Fruit fly (Drosophila melanogaster) whole organism, embryonic: ENCODE results near the gene CG8191.

Source experiments
- Abd-B ChIP-seq: fragments of 200-800 bp; sonication (Bioruptor generic); optimal IDR thresholded peaks from 2 replicates; lab custom pipeline; 2018; ENCODE audit warnings: missing biosample characterization, mild to moderate bottlenecking, missing genetic modification characterization, moderate library complexity
- Atf-2 ChIP-seq: fragments of 200-800 bp; sonication (Bioruptor generic); optimal IDR thresholded peaks from 2 replicates; lab custom pipeline; 2016; ENCODE audit warnings: missing biosample characterization, missing genetic modification characterization
- B-H1 ChIP-seq: fragments of 200-800 bp; sonication (Bioruptor generic); IDR thresholded peaks from 3 replicates; pipeline ENCODE4 v1.3.6; 2022; ENCODE audit warnings: missing biosample characterization, missing genetic modification characterization
- Bgb ChIP-seq: fragments of 200-800 bp; sonication (Bioruptor generic); IDR thresholded peaks from 2 replicates; pipeline ENCODE4 v1.3.6; 2022; ENCODE audit warnings: missing biosample characterization, missing genetic modification characterization; ENCODE audit not compliant: partially characterized antibody
- CG10209 ChIP-seq: fragments of 200-800 bp; sonication (Bioruptor generic); optimal IDR thresholded peaks from 3 replicates; lab custom pipeline; 2017; ENCODE audit warnings: missing biosample characterization, mild to moderate bottlenecking, missing genetic modification characterization, missing genetic modification reagents
- CG10565 ChIP-seq: fragments of 200-800 bp; sonication (Bioruptor generic); optimal IDR thresholded peaks from 3 replicates; lab custom pipeline; 2016; ENCODE audit warnings: missing biosample characterization, mild to moderate bottlenecking, missing genetic modification characterization
- CG12155 ChIP-seq: fragments of 200-800 bp; sonication (Bioruptor generic); optimal IDR thresholded peaks from 3 replicates; lab custom pipeline; 2016; ENCODE audit warnings: missing biosample characterization, missing genetic modification characterization
- CG13296 ChIP-seq: fragments of 200-800 bp; sonication (Bioruptor generic); optimal IDR thresholded peaks from 3 replicates; lab custom pipeline; 2018; ENCODE audit warnings: missing biosample characterization, mild to moderate bottlenecking, missing genetic modification characterization
- CG13424 ChIP-seq: fragments of 200-800 bp; sonication (Bioruptor generic); optimal IDR thresholded peaks from 2 replicates; lab custom pipeline; 2019; ENCODE audit warnings: missing biosample characterization, mild to moderate bottlenecking, missing genetic modification characterization, moderate library complexity
- CG15514 ChIP-seq: fragments of 200-800 bp; sonication (Bioruptor generic); optimal IDR thresholded peaks from 3 replicates; lab custom pipeline; 2017; ENCODE audit warnings: missing biosample characterization, missing genetic modification characterization, mild to moderate bottlenecking, moderate library complexity, missing genetic modification reagents
- CG1647 ChIP-seq: fragments of 200-800 bp; sonication (Bioruptor generic); optimal IDR thresholded peaks from 3 replicates; lab custom pipeline; 2016; ENCODE audit warnings: missing biosample characterization, missing genetic modification characterization
- CG16813 ChIP-seq: fragments of 200-800 bp; sonication (Bioruptor generic); IDR thresholded peaks from 3 replicates; pipeline ENCODE4 v1.3.6; 2022; ENCODE audit warnings: missing biosample characterization, missing genetic modification characterization; ENCODE audit not compliant: partially characterized antibody
- CG16863 ChIP-seq: fragments of 200-800 bp; sonication (Bioruptor generic); optimal IDR thresholded peaks from 3 replicates; lab custom pipeline; 2016; ENCODE audit warnings: missing biosample characterization, missing genetic modification characterization
- CG17612 ChIP-seq: fragments of 200-800 bp; sonication (Bioruptor generic); IDR thresholded peaks from 2 replicates; pipeline ENCODE4 v1.3.6; 2022; ENCODE audit warnings: missing biosample characterization, missing genetic modification characterization
- CG18476 ChIP-seq: fragments of 200-800 bp; sonication (Bioruptor generic); optimal IDR thresholded peaks from 2 replicates; lab custom pipeline; 2016; ENCODE audit warnings: missing biosample characterization, mild to moderate bottlenecking, missing genetic modification characterization
- CG2712 ChIP-seq: fragments of 200-800 bp; optimal IDR thresholded peaks from 3 replicates; lab custom pipeline; 2019; ENCODE audit warnings: missing biosample characterization, mild to moderate bottlenecking, missing genetic modification characterization, moderate library complexity
- CG3065 ChIP-seq: fragments of 200-800 bp; sonication (Bioruptor generic); optimal IDR thresholded peaks from 2 replicates; lab custom pipeline; 2016; ENCODE audit warnings: missing biosample characterization, missing genetic modification characterization
- CG3281 ChIP-seq: fragments of 200-800 bp; sonication (Bioruptor generic); optimal IDR thresholded peaks from 3 replicates; lab custom pipeline; 2017; ENCODE audit warnings: missing biosample characterization, mild to moderate bottlenecking, missing genetic modification characterization
- CG33557 ChIP-seq: fragments of 200-800 bp; sonication (Bioruptor generic); optimal IDR thresholded peaks from 2 replicates; lab custom pipeline; 2019; ENCODE audit warnings: missing biosample characterization, mild to moderate bottlenecking, missing genetic modification characterization, moderate library complexity
- CG34224 ChIP-seq: fragments of 200-800 bp; sonication (Bioruptor generic); IDR thresholded peaks from 3 replicates; pipeline ENCODE4 v1.3.6; 2022; ENCODE audit warnings: missing biosample characterization, missing genetic modification characterization; ENCODE audit not compliant: partially characterized antibody
- CG3847 ChIP-seq: fragments of 200-800 bp; sonication (Bioruptor generic); IDR thresholded peaks from 2 replicates; pipeline ENCODE4 v1.3.6; 2022; ENCODE audit warnings: missing biosample characterization, missing genetic modification characterization
- CG7357 ChIP-seq: fragments of 200-800 bp; sonication (Bioruptor generic); IDR thresholded peaks from 3 replicates; pipeline ENCODE4 v1.3.6; 2022; ENCODE audit warnings: missing biosample characterization, missing genetic modification characterization
- CG8089 ChIP-seq: fragments of 200-800 bp; sonication (Bioruptor generic); optimal IDR thresholded peaks from 3 replicates; lab custom pipeline; 2016; ENCODE audit warnings: missing biosample characterization, missing genetic modification characterization
- CG8281 ChIP-seq: fragments of 200-800 bp; sonication (Bioruptor generic); optimal IDR thresholded peaks from 2 replicates; lab custom pipeline; 2018; ENCODE audit warnings: missing biosample characterization, mild to moderate bottlenecking, missing genetic modification characterization, moderate library complexity
- CG8478 ChIP-seq: fragments of >200 bp; optimal IDR thresholded peaks from 2 replicates; lab custom pipeline; 2018
- CG8944 ChIP-seq: fragments of 200-800 bp; sonication (Bioruptor generic); optimal IDR thresholded peaks from 3 replicates; lab custom pipeline; 2016; ENCODE audit warnings: missing biosample characterization, missing genetic modification characterization
- CG9215 ChIP-seq: fragments of 200-800 bp; sonication (Bioruptor generic); IDR thresholded peaks from 2 replicates; pipeline ENCODE4 v1.3.6; 2022; ENCODE audit warnings: missing biosample characterization, missing genetic modification characterization
- D19B ChIP-seq: fragments of 200-800 bp; sonication (Bioruptor generic); optimal IDR thresholded peaks from 2 replicates; lab custom pipeline; 2017; ENCODE audit warnings: missing biosample characterization, mild to moderate bottlenecking, missing genetic modification characterization
- Dbx ChIP-seq: fragments of 200-800 bp; sonication (Bioruptor generic); IDR thresholded peaks from 3 replicates; pipeline ENCODE4 v1.3.6; 2022; ENCODE audit warnings: missing biosample characterization, missing genetic modification characterization
- NC2α ChIP-seq: fragments of 200-800 bp; sonication (Bioruptor generic); optimal IDR thresholded peaks from 2 replicates; lab custom pipeline; 2016; ENCODE audit warnings: missing biosample characterization, missing genetic modification characterization
- NFAT ChIP-seq: fragments of 200-800 bp; sonication (Bioruptor generic); IDR thresholded peaks from 2 replicates; pipeline ENCODE4 v1.3.6; 2022; ENCODE audit warnings: missing biosample characterization, missing genetic modification characterization
- NK7.1 ChIP-seq: fragments of 200-800 bp; sonication (Bioruptor generic); optimal IDR thresholded peaks from 3 replicates; lab custom pipeline; 2016; ENCODE audit warnings: missing biosample characterization, missing genetic modification characterization
- Optix ChIP-seq: fragments of 200-800 bp; sonication (Bioruptor generic); IDR thresholded peaks from 3 replicates; pipeline ENCODE4 v1.3.6; 2022; ENCODE audit warnings: missing biosample characterization, missing genetic modification characterization
- Six4 ChIP-seq: fragments of 200-800 bp; sonication (Bioruptor generic); optimal IDR thresholded peaks from 2 replicates; lab custom pipeline; 2016; ENCODE audit warnings: missing biosample characterization, missing genetic modification characterization
- Sry-δ ChIP-seq: fragments of 200-800 bp; sonication (Bioruptor generic); optimal IDR thresholded peaks from 2 replicates; lab custom pipeline; 2016; ENCODE audit warnings: missing biosample characterization, missing genetic modification characterization
- TFAM ChIP-seq: fragments of 200-800 bp; sonication (Bioruptor generic); optimal IDR thresholded peaks from 2 replicates; lab custom pipeline; 2017; ENCODE audit warnings: missing biosample characterization, missing genetic modification characterization, inconsistent platforms
- Tbp ChIP-seq: fragments of >200 bp; optimal IDR thresholded peaks from 2 replicates; lab custom pipeline; 2018; ENCODE audit warnings: missing biosample characterization, missing genetic modification characterization
- ara ChIP-seq: fragments of 200-800 bp; sonication (Bioruptor generic); IDR thresholded peaks from 2 replicates; pipeline ENCODE4 v1.3.6; 2022; ENCODE audit warnings: missing biosample characterization, missing genetic modification characterization
- cas ChIP-seq: fragments of 200-800 bp; sonication (Bioruptor generic); IDR thresholded peaks from 2 replicates; pipeline ENCODE4 v1.3.6; 2022; ENCODE audit warnings: missing biosample characterization, missing genetic modification characterization
- caup ChIP-seq: fragments of 200-800 bp; sonication (Bioruptor generic); optimal IDR thresholded peaks from 3 replicates; lab custom pipeline; 2017; ENCODE audit warnings: missing biosample characterization, mild to moderate bottlenecking, missing genetic modification characterization, moderate library complexity; ENCODE audit not compliant: severe bottlenecking
- dmrt99B ChIP-seq: fragments of 200-800 bp; sonication (Bioruptor generic); optimal IDR thresholded peaks from 2 replicates; lab custom pipeline; 2018; ENCODE audit warnings: missing biosample characterization, mild to moderate bottlenecking, missing genetic modification characterization, moderate library complexity
- fru ChIP-seq: fragments of >200 bp; optimal IDR thresholded peaks from 2 replicates; lab custom pipeline; 2017
- hkb ChIP-seq, 2 experiments: fragments of 200-800 bp in 1 of 2; fragments of >200 bp in 1 of 2; sonication (Bioruptor generic) in 1 of 2; IDR thresholded peaks in 1 of 2; optimal IDR thresholded peaks in 1 of 2; 2 replicates each; pipeline versions ENCODE4 v1.3.6 to Lab custom; 2017 to 2022; ENCODE audit warnings: missing biosample characterization in 1 of 2, missing genetic modification characterization in 1 of 2
- hth ChIP-seq: fragments of >200 bp; optimal IDR thresholded peaks from 2 replicates; lab custom pipeline; 2017; ENCODE audit warnings: inconsistent platforms
- kni ChIP-seq: fragments of 200-800 bp; sonication (Bioruptor generic); optimal IDR thresholded peaks from 3 replicates; lab custom pipeline; 2017; ENCODE audit warnings: mild to moderate bottlenecking, missing biosample characterization, missing genetic modification reagents, missing genetic modification characterization
- nerfin-1 ChIP-seq: fragments of 200-800 bp; sonication (Bioruptor generic); optimal IDR thresholded peaks from 3 replicates; lab custom pipeline; 2019; ENCODE audit warnings: missing biosample characterization, mild to moderate bottlenecking, missing genetic modification characterization, moderate library complexity
- nerfin-2 ChIP-seq: fragments of 200-800 bp; sonication (Bioruptor generic); IDR thresholded peaks from 2 replicates; pipeline ENCODE4 v1.3.6; 2022; ENCODE audit warnings: missing biosample characterization, missing genetic modification characterization; ENCODE audit not compliant: partially characterized antibody
- oc ChIP-seq: fragments of 200-800 bp; sonication (Bioruptor generic); optimal IDR thresholded peaks from 2 replicates; lab custom pipeline; 2018; ENCODE audit warnings: missing biosample characterization, mild to moderate bottlenecking, missing genetic modification characterization, moderate library complexity
- pho ChIP-seq: fragments of 200-800 bp; sonication (Bioruptor generic); optimal IDR thresholded peaks from 2 replicates; lab custom pipeline; 2016; ENCODE audit warnings: missing biosample characterization, missing genetic modification characterization
- zen ChIP-seq: fragments of 200-800 bp; sonication (Bioruptor generic); optimal IDR thresholded peaks from 3 replicates; lab custom pipeline; 2018; ENCODE audit warnings: missing biosample characterization, mild to moderate bottlenecking, missing genetic modification characterization, moderate library complexity
- zfh1 ChIP-seq: fragments of 200-800 bp; sonication (Bioruptor generic); IDR thresholded peaks from 3 replicates; pipeline ENCODE4 v1.3.6; 2022; ENCODE audit warnings: missing biosample characterization, missing genetic modification characterization

Gene CG8191

DNA sequence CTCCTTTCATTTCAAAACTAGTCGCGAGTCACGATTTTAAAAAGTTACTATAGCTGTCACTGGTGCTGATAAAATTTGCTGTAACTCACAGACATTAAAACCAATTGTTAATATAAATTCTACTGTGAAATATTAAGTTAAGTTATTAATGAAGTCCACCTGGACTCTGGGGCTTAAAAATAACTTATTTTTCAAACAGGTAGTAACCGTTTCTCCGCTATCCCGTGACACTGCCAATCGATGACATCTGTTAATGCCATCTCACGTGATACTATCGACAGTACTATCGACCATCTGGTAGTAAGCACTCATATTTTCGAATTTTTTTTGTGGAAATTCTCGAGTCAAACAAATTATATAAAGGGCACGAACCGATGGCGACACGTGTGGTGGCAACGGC lies 2.0 kb downstream of the CG8191 start, which contains the start of the genes CG12379 and MagR (continued):
- TF ChIP-seq NFAT (peak; percentile 39; the same call in 1 of the 2 replicates), CG10565 (no peak), Bgb (GFP tag; lab: Robert Waterston, UW) (peak; percentile 61; the same call in 1 of the 2 replicates), CG16813 (GFP tag; lab: Robert Waterston, UW) (peak; percentile 87), CG16863 (GFP tag; lab: Kevin White, UChicago) (peak; percentile 45), kni (GFP tag; lab: Kevin White, UChicago) (peak; percentile 43), Dbx (GFP tag; lab: Robert Waterston, UW) (peak; percentile 61), CG15514 (GFP tag; lab: Kevin White, UChicago) (peak; percentile 58), Optix (GFP tag; lab: Robert Waterston, UW) (no peak), Six4 (GFP tag; lab: Kevin White, UChicago) (peak; percentile 3), zen (tag; lab: Kevin White, UChicago) (peak; percentile 50), CG2712 (tag; lab: Kevin White, UChicago) (peak; percentile 67), CG33557 (GFP tag; lab: Kevin White, UChicago) (peak; percentile 64), Atf-2 (peak; percentile 57), oc (tag; lab: Kevin White, UChicago) (no peak), B-H1 (GFP tag; lab: Robert Waterston, UW) (no peak), CG8478 (lab: Kevin White, UChicago) (no peak), NC2α (GFP tag; lab: Kevin White, UChicago) (no peak), TFAM (no peak), fru (lab: Kevin White, UChicago) (no peak), D19B (GFP tag; lab: Kevin White, UChicago) (no peak), CG8089 (GFP tag; lab: Kevin White, UChicago) (no peak), CG8281 (tag; lab: Kevin White, UChicago) (no peak), hkb (optimal IDR thresholded peaks at IDR 0.05; lab: Kevin White, UChicago) (no peak), hkb (GFP tag; IDR thresholded peaks at IDR 0.05; lab: Robert Waterston, UW) (no peak), nerfin-2 (GFP tag; lab: Robert Waterston, UW) (peak; percentile 62), caup (no peak), Tbp (GFP tag; lab: Kevin White, UChicago) (no peak), CG1647 (peak; percentile 45), NK7.1 (GFP tag; lab: Kevin White, UChicago) (peak; percentile 27), CG3281 (no peak), hth (no peak), CG3847 (peak; percentile 71), zfh1 (0 out of 3 replicates have a peak, but pooled peaks have one; percentile 6), cas (GFP tag; lab: Robert Waterston, UW) (no peak), Abd-B (GFP tag; lab: Kevin White, UChicago) (peak; percentile 63), CG34224 (peak; percentile 71), nerfin-1 (tag; lab: Kevin White, UChicago) (peak; percentile 79), Sry-δ (GFP tag; lab: Kevin White, UChicago) (peak; percentile 85), dmrt99B (no peak), CG7357 (0 out of 3 replicates have a peak, but pooled peaks have one; percentile 37), pho (GFP tag; lab: Kevin White, UChicago) (peak; percentile 67), CG13424 (tag; lab: Kevin White, UChicago) (peak; percentile 71), CG8944 (GFP tag; lab: Kevin White, UChicago) (no peak), CG12155 (GFP tag; lab: Kevin White, UChicago) (no peak), ara (GFP tag; lab: Robert Waterston, UW) (0 out of 2 replicates have a peak, but pooled peaks have one; percentile 38), CG13296 (GFP tag; lab: Kevin White, UChicago) (peak; percentile 64), CG3065 (GFP tag; lab: Kevin White, UChicago) (peak; percentile 16), CG10209 (GFP tag; lab: Kevin White, UChicago) (no peak), CG17612 (no peak), CG18476 (no peak), CG9215 (GFP tag; lab: Robert Waterston, UW) (peak; percentile 63)
